Fruit fly (Drosophila melanogaster) whole organism, embryonic: ENCODE data around the gene Ns4.

Experiments used
- Awh ChIP-seq: fragments of 200-800 bp; sonication (Bioruptor generic); IDR thresholded peaks from 2 replicates; pipeline ENCODE4, ENCODE4 v1.3.6; 2022; ENCODE audit warnings: missing biosample characterization, missing genetic modification characterization
- CG10274 ChIP-seq: fragments of 200-800 bp; sonication (Bioruptor generic); optimal IDR thresholded peaks from 3 replicates; lab custom pipeline; 2017; ENCODE audit warnings: missing biosample characterization, mild to moderate bottlenecking, missing genetic modification characterization
- CG10654 ChIP-seq: fragments of 200-800 bp; sonication (Bioruptor generic); optimal IDR thresholded peaks from 2 replicates; lab custom pipeline; 2016; ENCODE audit warnings: missing biosample characterization, missing genetic modification characterization
- CG11504 ChIP-seq: fragments of 200-800 bp; sonication (Bioruptor generic); optimal IDR thresholded peaks from 3 replicates; lab custom pipeline; 2019; ENCODE audit warnings: missing biosample characterization, mild to moderate bottlenecking, missing genetic modification characterization, moderate library complexity
- CG15073 ChIP-seq: fragments of 200-800 bp; sonication (Bioruptor generic); optimal IDR thresholded peaks from 2 replicates; lab custom pipeline; 2016; ENCODE audit warnings: missing biosample characterization, missing genetic modification characterization
- CG1603 ChIP-seq: fragments of 200-800 bp; sonication (Bioruptor generic); optimal IDR thresholded peaks from 2 replicates; lab custom pipeline; 2019; ENCODE audit warnings: missing biosample characterization, mild to moderate bottlenecking, missing genetic modification characterization, moderate library complexity
- CG16815 ChIP-seq: fragments of 200-800 bp; sonication (Bioruptor generic); optimal IDR thresholded peaks from 3 replicates; lab custom pipeline; 2017; ENCODE audit warnings: missing biosample characterization, mild to moderate bottlenecking, missing genetic modification characterization
- CG18476 ChIP-seq: fragments of 200-800 bp; sonication (Bioruptor generic); optimal IDR thresholded peaks from 2 replicates; lab custom pipeline; 2016; ENCODE audit warnings: missing biosample characterization, mild to moderate bottlenecking, missing genetic modification characterization
- CG30431 ChIP-seq: fragments of 200-800 bp; sonication (Bioruptor generic); optimal IDR thresholded peaks from 2 replicates; lab custom pipeline; 2017; ENCODE audit warnings: missing biosample characterization, missing genetic modification characterization
- CG31224 ChIP-seq: fragments of 200-800 bp; sonication (Bioruptor generic); IDR thresholded peaks from 2 replicates; pipeline ENCODE4 v1.3.6; 2022; ENCODE audit warnings: missing biosample characterization, missing genetic modification characterization
- CG32772 ChIP-seq: fragments of 200-800 bp; sonication (Bioruptor generic); IDR thresholded peaks from 2 replicates; pipeline ENCODE4 v1.3.6; 2022; ENCODE audit warnings: missing biosample characterization, missing genetic modification characterization
- CG33557 ChIP-seq: fragments of 200-800 bp; sonication (Bioruptor generic); optimal IDR thresholded peaks from 2 replicates; lab custom pipeline; 2019; ENCODE audit warnings: missing biosample characterization, mild to moderate bottlenecking, missing genetic modification characterization, moderate library complexity
- CG6175 ChIP-seq: fragments of 200-800 bp; sonication (Bioruptor generic); IDR thresholded peaks from 3 replicates; pipeline ENCODE4 v1.3.6; 2022; ENCODE audit warnings: missing biosample characterization, missing genetic modification characterization
- CG7839 ChIP-seq: fragments of 200-800 bp; sonication (Bioruptor generic); optimal IDR thresholded peaks from 3 replicates; lab custom pipeline; 2018; ENCODE audit warnings: missing biosample characterization, mild to moderate bottlenecking, missing genetic modification characterization, moderate library complexity
- CTCF ChIP-seq: fragments of 200-800 bp; sonication (Bioruptor generic); optimal IDR thresholded peaks from 2 replicates; lab custom pipeline; 2017; ENCODE audit warnings: missing biosample characterization, mild to moderate bottlenecking, missing genetic modification characterization, moderate library complexity
- D ChIP-seq, 2 experiments: fragments of 200-800 bp in 1 of 2; fragments of >200 bp in 1 of 2; sonication (Bioruptor generic) in 1 of 2; optimal IDR thresholded peaks; 2 replicates in 1 of 2; 3 replicates in 1 of 2; lab custom pipeline; 2017; ENCODE audit warnings: mild to moderate bottlenecking in 1 of 2, missing biosample characterization in 1 of 2, missing genetic modification characterization in 1 of 2, missing genetic modification reagents in 1 of 2
- Dbx ChIP-seq: fragments of 200-800 bp; sonication (Bioruptor generic); IDR thresholded peaks from 3 replicates; pipeline ENCODE4 v1.3.6; 2022; ENCODE audit warnings: missing biosample characterization, missing genetic modification characterization
- Dll ChIP-seq: fragments of 200-800 bp; sonication (Bioruptor generic); IDR thresholded peaks from 4 replicates; pipeline ENCODE4 v1.3.6; 2022; ENCODE audit warnings: missing biosample characterization, missing genetic modification characterization; ENCODE audit not compliant: partially characterized antibody
- Gsc ChIP-seq: fragments of 200-800 bp; sonication (Bioruptor generic); IDR thresholded peaks from 2 replicates; pipeline ENCODE4 v1.3.6; 2022; ENCODE audit warnings: missing biosample characterization, missing genetic modification characterization
- Hmx ChIP-seq: fragments of 200-800 bp; sonication (Bioruptor generic); optimal IDR thresholded peaks from 2 replicates; lab custom pipeline; 2016; ENCODE audit warnings: missing biosample characterization, missing genetic modification characterization
- Hr39 ChIP-seq: fragments of >200 bp; optimal IDR thresholded peaks from 2 replicates; lab custom pipeline; 2017
- Hr78 ChIP-seq, 2 experiments: fragments of 200-800 bp in 1 of 2; fragments of >200 bp in 1 of 2; sonication (Bioruptor generic) in 1 of 2; optimal IDR thresholded peaks; 2 replicates each; lab custom pipeline; 2017 to 2019; ENCODE audit warnings: missing biosample characterization in 2 of 2, missing genetic modification characterization in 2 of 2, mild to moderate bottlenecking in 1 of 2, moderate library complexity in 1 of 2
- MBD-R2 ChIP-seq: fragments of 200-800 bp; sonication (Bioruptor generic); IDR thresholded peaks from 2 replicates; pipeline ENCODE4 v1.3.6; 2022; ENCODE audit warnings: missing biosample characterization, missing genetic modification characterization
- Oli ChIP-seq: fragments of 200-800 bp; sonication (Bioruptor generic); optimal IDR thresholded peaks from 2 replicates; lab custom pipeline; 2018; ENCODE audit warnings: missing biosample characterization, mild to moderate bottlenecking, missing genetic modification characterization, moderate library complexity
- Pdp1 ChIP-seq, 2 experiments: fragments of 200-800 bp; sonication (Bioruptor generic); optimal IDR thresholded peaks; 3 replicates each; lab custom pipeline; 2016; ENCODE audit warnings: missing biosample characterization in 2 of 2, missing genetic modification characterization in 2 of 2, mild to moderate bottlenecking in 1 of 2, moderate library complexity in 1 of 2
- Scr ChIP-seq: fragments of 200-800 bp; sonication (Bioruptor generic); IDR thresholded peaks from 2 replicates; pipeline ENCODE4 v1.3.6; 2022; ENCODE audit warnings: missing biosample characterization, missing genetic modification characterization; ENCODE audit not compliant: partially characterized antibody
- Ssrp ChIP-seq: fragments of 200-800 bp; sonication (Bioruptor generic); optimal IDR thresholded peaks from 2 replicates; lab custom pipeline; 2018; ENCODE audit warnings: missing biosample characterization, mild to moderate bottlenecking, missing genetic modification characterization, moderate library complexity
- Usf ChIP-seq: fragments of 200-800 bp; sonication (Bioruptor generic); optimal IDR thresholded peaks from 2 replicates; lab custom pipeline; 2017; ENCODE audit warnings: missing genotype, missing biosample characterization, missing genetic modification characterization
- ab ChIP-seq: fragments of 200-800 bp; sonication (Bioruptor generic); optimal IDR thresholded peaks from 2 replicates; lab custom pipeline; 2016; ENCODE audit warnings: missing biosample characterization, missing genetic modification characterization
- bowl ChIP-seq: fragments of 200-800 bp; sonication (Bioruptor generic); IDR thresholded peaks from 2 replicates; pipeline ENCODE4 v1.3.6; 2022; ENCODE audit warnings: missing biosample characterization, missing genetic modification characterization
- cas ChIP-seq: fragments of 200-800 bp; sonication (Bioruptor generic); IDR thresholded peaks from 2 replicates; pipeline ENCODE4 v1.3.6; 2022; ENCODE audit warnings: missing biosample characterization, missing genetic modification characterization
- chif ChIP-seq, 2 experiments: fragments of 200-800 bp; sonication (Bioruptor generic); optimal IDR thresholded peaks; 3 replicates each; lab custom pipeline; 2016; ENCODE audit warnings: missing biosample characterization in 2 of 2, missing genetic modification characterization in 2 of 2
- cwo ChIP-seq: fragments of 200-800 bp; sonication (Bioruptor generic); optimal IDR thresholded peaks from 3 replicates; lab custom pipeline; 2017; ENCODE audit warnings: missing biosample characterization, missing genetic modification characterization, mild to moderate bottlenecking, moderate library complexity, missing genetic modification reagents
- dan ChIP-seq: fragments of 200-800 bp; sonication (Bioruptor generic); IDR thresholded peaks from 2 replicates; pipeline ENCODE4 v1.3.6; 2022; ENCODE audit warnings: missing biosample characterization, missing genetic modification characterization
- dysf ChIP-seq: fragments of 200-800 bp; sonication (Bioruptor generic); IDR thresholded peaks from 3 replicates; pipeline ENCODE4 v1.3.6; 2022; ENCODE audit warnings: missing biosample characterization, missing genetic modification characterization
- ftz-f1 ChIP-seq: fragments of 200-800 bp; sonication (Bioruptor generic); optimal IDR thresholded peaks from 2 replicates; lab custom pipeline; 2016; ENCODE audit warnings: missing biosample characterization, missing genetic modification characterization
- gro ChIP-seq: fragments of 200-800 bp; sonication (Bioruptor generic); optimal IDR thresholded peaks from 2 replicates; lab custom pipeline; 2016; ENCODE audit warnings: missing biosample characterization, missing genetic modification characterization
- jumu ChIP-seq: fragments of 200-800 bp; sonication (Bioruptor generic); optimal IDR thresholded peaks from 3 replicates; lab custom pipeline; 2016; ENCODE audit warnings: missing biosample characterization, missing genetic modification characterization
- ken ChIP-seq: fragments of 200-800 bp; sonication (Bioruptor generic); IDR thresholded peaks from 3 replicates; pipeline ENCODE4 v1.3.6; 2022; ENCODE audit warnings: missing biosample characterization, missing genetic modification characterization
- lilli ChIP-seq: fragments of 200-800 bp; sonication (Bioruptor generic); optimal IDR thresholded peaks from 3 replicates; lab custom pipeline; 2016; ENCODE audit warnings: missing biosample characterization, missing genetic modification characterization
- mam ChIP-seq: fragments of 200-800 bp; sonication (Bioruptor generic); optimal IDR thresholded peaks from 3 replicates; lab custom pipeline; 2016; ENCODE audit warnings: missing biosample characterization, missing genetic modification characterization
- nom ChIP-seq: fragments of 200-800 bp; sonication (Bioruptor generic); optimal IDR thresholded peaks from 2 replicates; lab custom pipeline; 2017; ENCODE audit warnings: missing biosample characterization, missing genetic modification characterization, mild to moderate bottlenecking, moderate library complexity, missing genetic modification reagents
- phol ChIP-seq: fragments of 200-800 bp; sonication (Bioruptor generic); optimal IDR thresholded peaks from 3 replicates; lab custom pipeline; 2018; ENCODE audit warnings: missing biosample characterization, mild to moderate bottlenecking, missing genetic modification characterization, moderate library complexity
- pros ChIP-seq: fragments of 200-800 bp; sonication (Bioruptor generic); optimal IDR thresholded peaks from 3 replicates; lab custom pipeline; 2019; ENCODE audit warnings: missing biosample characterization, mild to moderate bottlenecking, missing genetic modification characterization, moderate library complexity
- ro ChIP-seq: fragments of 200-800 bp; sonication (Bioruptor generic); IDR thresholded peaks from 2 replicates; pipeline ENCODE4 v1.3.6; 2022; ENCODE audit warnings: missing biosample characterization, missing genetic modification characterization
- salm ChIP-seq: fragments of 200-800 bp; sonication (Bioruptor generic); optimal IDR thresholded peaks from 2 replicates; lab custom pipeline; 2018; ENCODE audit warnings: missing biosample characterization, mild to moderate bottlenecking, missing genetic modification characterization
- slp2 ChIP-seq: fragments of 200-800 bp; sonication (Bioruptor generic); optimal IDR thresholded peaks from 2 replicates; lab custom pipeline; 2016; ENCODE audit warnings: missing biosample characterization, missing genetic modification characterization
- tll ChIP-seq, 2 experiments: fragments of 200-800 bp in 1 of 2; fragments of >200 bp in 1 of 2; sonication (Bioruptor generic) in 1 of 2; optimal IDR thresholded peaks; 2 replicates each; lab custom pipeline; 2017 to 2019; ENCODE audit warnings: missing biosample characterization in 2 of 2, missing genetic modification characterization in 2 of 2, mild to moderate bottlenecking in 1 of 2, moderate library complexity in 1 of 2
- trh ChIP-seq: fragments of 200-800 bp; sonication (Bioruptor generic); optimal IDR thresholded peaks from 2 replicates; lab custom pipeline; 2016; ENCODE audit warnings: missing biosample characterization, missing genetic modification characterization
- zen ChIP-seq: fragments of 200-800 bp; sonication (Bioruptor generic); optimal IDR thresholded peaks from 3 replicates; lab custom pipeline; 2018; ENCODE audit warnings: missing biosample characterization, mild to moderate bottlenecking, missing genetic modification characterization, moderate library complexity
- zf30C ChIP-seq: fragments of 200-800 bp; sonication (Bioruptor generic); optimal IDR thresholded peaks from 3 replicates; lab custom pipeline; 2018; ENCODE audit warnings: missing biosample characterization, mild to moderate bottlenecking, missing genetic modification characterization

Gene Ns4

DNA sequence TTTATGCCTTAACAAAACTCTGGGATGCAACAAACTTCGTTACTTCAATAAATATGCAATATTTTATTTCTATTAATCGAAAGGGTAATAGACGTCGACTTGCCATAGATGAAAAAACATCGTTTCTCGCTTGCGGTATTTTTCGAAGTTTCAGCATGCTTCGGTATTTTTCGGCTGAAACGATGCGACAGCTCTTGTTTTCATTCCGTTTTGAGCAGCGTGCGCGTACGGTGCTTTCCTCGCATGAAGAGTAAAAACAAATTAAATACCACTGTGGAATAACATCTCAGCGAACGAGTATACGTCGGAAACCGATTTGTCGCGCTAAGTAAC lies 45.2 kb downstream of the Ns4 start, which contains the start of gene CG9328 (continued):
- TF ChIP-seq pros (no peak), ken (peak; percentile 27; the same call in 1 of the 3 replicates), Hr78 (GFP tag; optimal IDR thresholded peaks at IDR 0.05; lab: Kevin White, UChicago) (no peak), Gsc (GFP tag; lab: Robert Waterston, UW) (no peak), dan (no peak), CG31224 (no peak; the same call in 1 of the 2 replicates), Hmx (GFP tag; lab: Kevin White, UChicago) (no peak), Pdp1 (GFP tag; optimal IDR thresholded peaks at IDR 0.05; lab: Kevin White, UChicago) (peak; percentile 8 to 46), jumu (GFP tag; lab: Kevin White, UChicago) (peak; percentile 14), D (optimal IDR thresholded peaks at IDR 0.05; lab: Kevin White, UChicago) (no peak), D (GFP tag; optimal IDR thresholded peaks at IDR 0.05; lab: Kevin White, UChicago) (no peak), Ssrp (tag; lab: Kevin White, UChicago) (no peak), chif (GFP tag; optimal IDR thresholded peaks at IDR 0.05; lab: Kevin White, UChicago) (no peak), MBD-R2 (GFP tag; lab: Robert Waterston, UW) (no peak; the same call in 1 of the 2 replicates), tll (GFP tag; optimal IDR thresholded peaks at IDR 0.05; lab: Kevin White, UChicago) (no peak), Hr39 (lab: Kevin White, UChicago) (no peak), CG16815 (GFP tag; lab: Kevin White, UChicago) (no peak), Awh (GFP tag; lab: Robert Waterston, UW) (0 out of 2 replicates have a peak, but pooled peaks have one; percentile 6), gro (GFP tag; lab: Kevin White, UChicago) (peak; percentile 77), CG33557 (GFP tag; lab: Kevin White, UChicago) (peak; percentile 18), zen (tag; lab: Kevin White, UChicago) (no peak), cwo (GFP tag; lab: Kevin White, UChicago) (peak; percentile 40), CG6175 (GFP tag; lab: Robert Waterston, UW) (no peak), phol (no peak), CG32772 (GFP tag; lab: Robert Waterston, UW) (no peak), Scr (GFP tag; lab: Robert Waterston, UW) (peak; percentile 33; the same call in 1 of the 2 replicates), ab (GFP tag; lab: Kevin White, UChicago) (no peak), CG11504 (tag; lab: Kevin White, UChicago) (peak; percentile 38), nom (GFP tag; lab: Kevin White, UChicago) (peak; percentile 35), Usf (no peak), CG7839 (tag; lab: Kevin White, UChicago) (peak; percentile 25), ro (GFP tag; lab: Robert Waterston, UW) (no peak), lilli (GFP tag; lab: Kevin White, UChicago) (peak; percentile 61), CTCF (peak; percentile 4), CG15073 (GFP tag; lab: Kevin White, UChicago) (no peak), bowl (GFP tag; lab: Robert Waterston, UW) (0 out of 2 replicates have a peak, but pooled peaks have one; percentile 15), mam (GFP tag; lab: Kevin White, UChicago) (peak; percentile 25), trh (GFP tag; lab: Kevin White, UChicago) (no peak), CG10274 (GFP tag; lab: Kevin White, UChicago) (no peak), slp2 (peak; percentile 62), Dll (GFP tag; lab: Robert Waterston, UW) (peak; percentile 49; the same call in 3 of the 4 replicates), cas (GFP tag; lab: Robert Waterston, UW) (peak; percentile 37; the same call in 1 of the 2 replicates), CG10654 (GFP tag; lab: Kevin White, UChicago) (no peak), dysf (GFP tag; lab: Robert Waterston, UW) (no peak; the same call in 1 of the 3 replicates), Dbx (GFP tag; lab: Robert Waterston, UW) (peak; percentile 63; the same call in 2 of the 3 replicates), CG1603 (tag; lab: Kevin White, UChicago) (peak; percentile 55), ftz-f1 (GFP tag; lab: Kevin White, UChicago) (peak; percentile 53), Oli (tag; lab: Kevin White, UChicago) (no peak), CG30431 (GFP tag; lab: Kevin White, UChicago) (no peak), zf30C (GFP tag; lab: Kevin White, UChicago) (peak; percentile 21), CG18476 (GFP tag; lab: Kevin White, UChicago) (no peak), salm (tag; lab: Kevin White, UChicago) (no peak)
